Fruit fly (Drosophila melanogaster) whole organism, pupa: ENCODE data around the gene CG43168.

Source experiments
- CG10348 ChIP-seq: fragments of 200-800 bp; sonication (Bioruptor generic); IDR thresholded peaks from 2 replicates; pipeline ENCODE4 v1.3.6; 2022; ENCODE audit warnings: missing biosample characterization, missing genetic modification characterization
- CG12605 ChIP-seq: fragments of 200-800 bp; sonication (Bioruptor generic); IDR thresholded peaks from 2 replicates; pipeline ENCODE4 v1.3.6; 2022; ENCODE audit warnings: missing biosample characterization, missing genetic modification characterization
- CG13204 ChIP-seq: fragments of 200-800 bp; sonication (Bioruptor generic); optimal IDR thresholded peaks from 2 replicates; lab custom pipeline; 2018; ENCODE audit warnings: missing biosample characterization, mild to moderate bottlenecking, missing genetic modification characterization, moderate library complexity
- CG14655 ChIP-seq: fragments of 200-800 bp; sonication (Bioruptor generic); optimal IDR thresholded peaks from 3 replicates; lab custom pipeline; 2017; ENCODE audit warnings: mild to moderate bottlenecking, missing biosample characterization, missing genetic modification reagents, missing genetic modification characterization
- CG15710 ChIP-seq: fragments of 200-800 bp; sonication (Bioruptor generic); optimal IDR thresholded peaks from 2 replicates; lab custom pipeline; 2018; ENCODE audit warnings: missing biosample characterization, mild to moderate bottlenecking, missing genetic modification characterization, moderate library complexity
- CG17806 ChIP-seq: fragments of 200-800 bp; sonication (Bioruptor generic); optimal IDR thresholded peaks from 2 replicates; lab custom pipeline; 2018; ENCODE audit warnings: missing biosample characterization, mild to moderate bottlenecking, missing genetic modification characterization, moderate library complexity
- CG32121 ChIP-seq: fragments of 200-800 bp; sonication (Bioruptor generic); IDR thresholded peaks from 2 replicates; pipeline ENCODE4 v1.3.6; 2022; ENCODE audit warnings: missing biosample characterization, missing genetic modification characterization
- CG34367 ChIP-seq: fragments of 200-800 bp; sonication (Bioruptor generic); optimal IDR thresholded peaks from 2 replicates; lab custom pipeline; 2018; ENCODE audit warnings: missing biosample characterization, mild to moderate bottlenecking, missing genetic modification characterization
- CG4496 ChIP-seq: fragments of 200-800 bp; sonication (Bioruptor generic); IDR thresholded peaks from 3 replicates; pipeline ENCODE4 v1.3.6; 2022; ENCODE audit warnings: missing biosample characterization, missing genetic modification characterization
- CG8159 ChIP-seq: fragments of 200-800 bp; sonication (Bioruptor generic); optimal IDR thresholded peaks from 3 replicates; lab custom pipeline; 2018; ENCODE audit warnings: missing biosample characterization, mild to moderate bottlenecking, missing genetic modification characterization, moderate library complexity
- CG8301 ChIP-seq: fragments of 200-800 bp; sonication (Bioruptor generic); optimal IDR thresholded peaks from 2 replicates; lab custom pipeline; 2018; ENCODE audit warnings: missing biosample characterization, mild to moderate bottlenecking, missing genetic modification characterization
- CG9948 ChIP-seq: fragments of 200-800 bp; sonication (Bioruptor generic); optimal IDR thresholded peaks from 2 replicates; lab custom pipeline; 2018; ENCODE audit warnings: missing biosample characterization, mild to moderate bottlenecking, missing genetic modification characterization, moderate library complexity
- D1 ChIP-seq: fragments of 200-800 bp; sonication (Bioruptor generic); optimal IDR thresholded peaks from 2 replicates; lab custom pipeline; 2018; ENCODE audit warnings: missing biosample characterization, mild to moderate bottlenecking, missing genetic modification characterization, moderate library complexity
- EcR ChIP-seq: fragments of 200-800 bp; sonication (Bioruptor generic); optimal IDR thresholded peaks from 3 replicates; lab custom pipeline; 2019; ENCODE audit warnings: missing biosample characterization, missing genetic modification characterization, mild to moderate bottlenecking, moderate library complexity, missing genetic modification reagents
- Ets98B ChIP-seq: fragments of 200-800 bp; sonication (Bioruptor generic); IDR thresholded peaks from 2 replicates; pipeline ENCODE4 v1.3.6; 2022; ENCODE audit warnings: missing biosample characterization, missing genetic modification characterization
- Pif1A ChIP-seq: fragments of 200-800 bp; sonication (Bioruptor generic); optimal IDR thresholded peaks from 3 replicates; lab custom pipeline; 2016; ENCODE audit warnings: missing biosample characterization, missing genetic modification characterization
- Pif1B ChIP-seq: fragments of 200-800 bp; sonication (Bioruptor generic); optimal IDR thresholded peaks from 3 replicates; lab custom pipeline; 2016; ENCODE audit warnings: missing biosample characterization, missing genetic modification characterization
- Snoo ChIP-seq: fragments of 200-800 bp; sonication (Bioruptor generic); optimal IDR thresholded peaks from 3 replicates; lab custom pipeline; 2017; ENCODE audit warnings: missing biosample characterization, mild to moderate bottlenecking, missing genetic modification characterization, inconsistent platforms
- fd96Ca ChIP-seq: fragments of 200-800 bp; sonication (Bioruptor generic); IDR thresholded peaks from 3 replicates; pipeline ENCODE4 v1.3.6; 2022; ENCODE audit warnings: missing biosample characterization, missing genetic modification characterization
- gl ChIP-seq: fragments of 200-800 bp; sonication (Bioruptor generic); optimal IDR thresholded peaks from 2 replicates; lab custom pipeline; 2018; ENCODE audit warnings: missing biosample characterization, mild to moderate bottlenecking, missing genetic modification characterization
- rn ChIP-seq: fragments of 200-800 bp; sonication (Bioruptor generic); IDR thresholded peaks from 2 replicates; pipeline ENCODE4 v1.3.6; 2022; ENCODE audit warnings: missing biosample characterization, missing genetic modification characterization

Gene CG43168

DNA sequence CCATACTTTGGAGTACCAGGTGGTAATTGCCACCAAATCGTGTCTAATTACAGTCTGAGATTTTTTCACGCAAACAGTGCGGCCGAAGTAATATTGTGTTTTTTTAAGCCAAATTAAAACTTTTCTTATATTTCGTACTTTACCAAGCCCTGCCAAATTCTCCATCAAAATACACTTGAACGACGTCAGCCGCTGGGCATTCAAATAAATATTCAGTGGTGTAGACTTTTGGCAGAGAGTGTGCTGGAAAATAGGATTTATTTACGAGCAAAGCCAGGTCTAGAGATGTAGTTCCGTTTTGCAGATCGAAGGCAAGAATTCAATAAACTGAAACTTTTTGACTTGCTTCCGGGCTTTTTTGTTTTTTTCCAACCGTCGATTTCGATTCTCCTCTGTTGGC is 21.0 kb downstream of the CG43168 start:
- TF ChIP-seq CG14655 (GFP tag; lab: Kevin White, UChicago) (no peak), Ets98B (GFP tag; lab: Robert Waterston, UW) (no peak), CG12605 (GFP tag; lab: Robert Waterston, UW) (no peak), gl (no peak), CG17806 (tag; lab: Kevin White, UChicago) (no peak)
- TF ChIP-seq, all 21 proteins: peak for 0

DNA sequence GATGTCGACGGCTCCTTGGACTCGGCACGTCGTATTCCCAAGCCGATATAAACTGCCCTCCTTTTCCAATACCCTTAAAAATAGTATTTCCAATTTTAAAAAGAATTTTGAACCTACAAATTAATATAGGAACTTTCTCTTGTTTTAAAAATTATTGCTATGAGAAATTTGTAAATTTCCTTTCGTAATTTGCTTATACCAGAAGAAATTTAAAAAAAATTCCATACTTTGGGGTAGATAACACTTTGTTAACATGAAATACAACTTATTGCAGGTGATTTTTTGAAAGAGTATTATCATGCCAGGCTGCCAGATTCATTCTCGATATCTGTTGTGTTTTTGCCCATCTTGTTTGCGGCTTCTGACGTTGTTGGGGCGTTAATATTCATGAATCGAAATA is 26.9 kb downstream of the CG43168 start:
- TF ChIP-seq CG8159 (tag; lab: Kevin White, UChicago) (peak; percentile 9), CG12605 (GFP tag; lab: Robert Waterston, UW) (no peak), Ets98B (GFP tag; lab: Robert Waterston, UW) (no peak)

dm6 chr3L:6304859-6305258 is 29.3 kb downstream of the CG43168 start:
- TF ChIP-seq CG4496 (GFP tag; lab: Robert Waterston, UW) (no peak), Pif1A (GFP tag; lab: Kevin White, UChicago) (no peak), CG32121 (GFP tag; lab: Robert Waterston, UW) (0 out of 2 replicates have a peak, but pooled peaks have one; percentile 11), CG10348 (GFP tag; lab: Robert Waterston, UW) (no peak), Snoo (tag; lab: Kevin White, UChicago) (no peak), CG8301 (tag; lab: Kevin White, UChicago) (peak; percentile 15), Ets98B (GFP tag; lab: Robert Waterston, UW) (peak; percentile 21; the same call in 1 of the 2 replicates), CG14655 (GFP tag; lab: Kevin White, UChicago) (peak; percentile 14), D1 (tag; lab: Kevin White, UChicago) (no peak)

DNA sequence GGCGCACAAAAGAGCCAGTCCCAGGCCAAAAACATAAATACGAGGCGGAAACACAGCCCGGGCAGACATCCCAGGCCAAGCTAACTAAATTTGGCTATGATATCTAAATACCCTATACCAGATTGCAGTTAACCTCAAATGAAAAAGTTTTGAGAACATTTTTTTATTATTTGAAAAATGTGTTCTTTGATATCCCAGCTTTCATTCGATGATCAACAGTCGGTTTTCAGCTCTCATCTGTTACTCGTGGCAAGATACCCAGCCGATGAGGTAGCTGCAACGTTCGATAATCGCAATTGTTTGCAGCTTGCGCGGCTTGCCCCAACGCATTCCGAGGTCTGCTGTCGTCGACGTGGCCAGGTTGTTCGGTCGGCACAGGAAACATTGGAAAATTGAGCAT is 31.7 kb downstream of the CG43168 start:
- TF ChIP-seq CG8301 (tag; lab: Kevin White, UChicago) = peak; percentile 50
- TF ChIP-seq gl = no peak
- no peak for TF ChIP-seq CG13204 (GFP tag; lab: Kevin White, UChicago)
- TF ChIP-seq CG10348 (GFP tag; lab: Robert Waterston, UW) = no peak
- TF ChIP-seq fd96Ca = peak; percentile 56; the same call in 2 of the 3 replicates
- TF ChIP-seq CG32121 (GFP tag; lab: Robert Waterston, UW) = 0 out of 2 replicates have a peak, but pooled peaks have one; percentile 35
- peak; percentile 68; the same call in 1 of the 3 replicates for TF ChIP-seq CG4496 (GFP tag; lab: Robert Waterston, UW)
- TF ChIP-seq CG14655 (GFP tag; lab: Kevin White, UChicago) = peak; percentile 71
- TF ChIP-seq CG9948 (tag; lab: Kevin White, UChicago) = peak; percentile 6
- TF ChIP-seq Pif1A (GFP tag; lab: Kevin White, UChicago) = peak; percentile 17
- TF ChIP-seq Ets98B (GFP tag; lab: Robert Waterston, UW) = peak; percentile 70

- peak; percentile 85 for TF ChIP-seq CG14655 (GFP tag; lab: Kevin White, UChicago)
- TF ChIP-seq gl = no peak
- TF ChIP-seq CG15710 (tag; lab: Kevin White, UChicago) = peak; percentile 6
- TF ChIP-seq Pif1A (GFP tag; lab: Kevin White, UChicago) = peak; percentile 52
- TF ChIP-seq CG17806 (tag; lab: Kevin White, UChicago) = peak; percentile 65
- peak; percentile 82 for TF ChIP-seq CG8301 (tag; lab: Kevin White, UChicago)
- TF ChIP-seq CG4496 (GFP tag; lab: Robert Waterston, UW) = peak; percentile 75
- 0 out of 2 replicates have a peak, but pooled peaks have one; percentile 41 for TF ChIP-seq CG12605 (GFP tag; lab: Robert Waterston, UW)
- TF ChIP-seq CG8159 (tag; lab: Kevin White, UChicago) = peak; percentile 36
- TF ChIP-seq CG10348 (GFP tag; lab: Robert Waterston, UW) = no peak
- TF ChIP-seq CG32121 (GFP tag; lab: Robert Waterston, UW) = peak; percentile 60; the same call in 1 of the 2 replicates
- peak; percentile 86 for TF ChIP-seq Ets98B (GFP tag; lab: Robert Waterston, UW)
- TF ChIP-seq D1 (tag; lab: Kevin White, UChicago) = no peak
- TF ChIP-seq Snoo (tag; lab: Kevin White, UChicago) = no peak
- peak; percentile 8 for TF ChIP-seq CG34367 (tag; lab: Kevin White, UChicago)
- TF ChIP-seq CG13204 (GFP tag; lab: Kevin White, UChicago) = no peak
- TF ChIP-seq rn (GFP tag; lab: Robert Waterston, UW) = no peak
- no peak for TF ChIP-seq Pif1B (GFP tag; lab: Kevin White, UChicago)
- peak; percentile 55 for TF ChIP-seq CG9948 (tag; lab: Kevin White, UChicago)
- TF ChIP-seq EcR (GFP tag; lab: Kevin White, UChicago) = no peak
- TF ChIP-seq fd96Ca = peak; percentile 56; the same call in 1 of the 3 replicates
Observed at dm6 chr3L:6308596-6308995, 33.0 kb downstream of the CG43168 start.

dm6 chr3L:6309726-6310125 is 34.1 kb downstream of the CG43168 start:
- TF ChIP-seq Ets98B (GFP tag; lab: Robert Waterston, UW) (no peak), CG17806 (tag; lab: Kevin White, UChicago) (no peak), EcR (GFP tag; lab: Kevin White, UChicago) (no peak), fd96Ca (no peak), CG9948 (tag; lab: Kevin White, UChicago) (no peak), Snoo (tag; lab: Kevin White, UChicago) (no peak), D1 (tag; lab: Kevin White, UChicago) (no peak), gl (no peak), CG12605 (GFP tag; lab: Robert Waterston, UW) (no peak), rn (GFP tag; lab: Robert Waterston, UW) (no peak)
- TF ChIP-seq, all 21 proteins: peak for 0
